Worm (Caenorhabditis elegans): ENCODE data around the gene acy-3.

DNA sequence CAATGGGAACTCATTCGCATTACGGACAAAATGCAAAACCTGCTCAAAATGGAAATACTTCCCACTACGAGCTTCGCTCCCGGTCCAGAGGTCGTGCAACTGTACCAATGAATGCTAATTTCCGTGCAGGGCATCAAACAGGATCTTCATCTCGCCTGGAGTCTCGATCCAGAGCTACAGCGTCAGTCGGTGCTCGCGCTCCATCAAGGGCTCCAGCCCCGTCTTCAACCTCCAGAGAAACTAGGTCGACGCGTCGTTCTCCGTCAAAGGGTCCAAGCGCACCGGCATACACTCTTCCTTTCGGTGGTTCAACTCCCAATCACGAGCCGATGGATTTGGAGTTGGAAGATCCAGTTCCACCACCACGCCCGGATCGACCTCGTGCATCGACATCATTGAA lies 48.5 kb downstream of the acy-3 start:
- TF ChIP-seq tbx-11 (GFP tag; IDR thresholded peaks at IDR 0.05) (no peak), flt-1 (GFP tag; IDR thresholded peaks at IDR 0.05) (no peak)
